Worm (Caenorhabditis elegans) whole organism, late embryonic: Measurements from ENCODE around the gene sri-25.

ENCODE experiments used
- F13H6.1 ChIP-seq: sonication (generic microtip); optimal IDR thresholded peaks from 2 replicates; lab custom pipeline; 2016; ENCODE audit warnings: missing genetic modification characterization, missing compliant biosample characterization
- K02D7.2 ChIP-seq: sonication (generic microtip); optimal IDR thresholded peaks from 2 replicates; lab custom pipeline; 2017; ENCODE audit warnings: mild to moderate bottlenecking, missing genetic modification characterization, missing compliant biosample characterization
- K09A11.1 ChIP-seq: sonication (generic microtip); optimal IDR thresholded peaks from 2 replicates; lab custom pipeline; 2017; ENCODE audit warnings: antibody characterized with exemption, mild to moderate bottlenecking, missing genetic modification characterization, missing compliant biosample characterization; ENCODE audit not compliant: insufficient read depth
- T23F11.4 ChIP-seq: fragments of 200-800 bp; sonication (Bioruptor generic); optimal IDR thresholded peaks from 2 replicates; lab custom pipeline; 2018; ENCODE audit warnings: mild to moderate bottlenecking, missing genetic modification characterization, missing compliant biosample characterization
- Y22D7AL.16 ChIP-seq: sonication (generic microtip); optimal IDR thresholded peaks from 2 replicates; lab custom pipeline; 2016; ENCODE audit warnings: missing genetic modification characterization, missing compliant biosample characterization
- ahr-1 ChIP-seq: sonication (generic microtip); optimal IDR thresholded peaks from 2 replicates; lab custom pipeline; 2016; ENCODE audit warnings: missing genetic modification characterization, missing compliant biosample characterization
- ceh-14 ChIP-seq: sonication (generic microtip); optimal IDR thresholded peaks from 2 replicates; lab custom pipeline; 2016; ENCODE audit warnings: missing genotype, missing genetic modification characterization, missing compliant biosample characterization
- ceh-2 ChIP-seq: sonication (generic microtip); optimal IDR thresholded peaks from 2 replicates; lab custom pipeline; 2016; ENCODE audit warnings: missing genotype, missing genetic modification characterization, missing compliant biosample characterization
- ceh-31 ChIP-seq: sonication (generic microtip); optimal IDR thresholded peaks from 2 replicates; lab custom pipeline; 2016; ENCODE audit warnings: missing genetic modification characterization, missing compliant biosample characterization
- ceh-48 ChIP-seq: sonication (generic microtip); optimal IDR thresholded peaks from 2 replicates; lab custom pipeline; 2016; ENCODE audit warnings: missing genetic modification characterization, inconsistent platforms, missing compliant biosample characterization
- dve-1 ChIP-seq: sonication (generic microtip); optimal IDR thresholded peaks from 2 replicates; lab custom pipeline; 2017; ENCODE audit warnings: antibody characterized with exemption, mild to moderate bottlenecking, missing genetic modification characterization, missing compliant biosample characterization
- elt-2 ChIP-seq: sonication (generic microtip); optimal IDR thresholded peaks from 2 replicates; lab custom pipeline; 2016; ENCODE audit warnings: missing genetic modification reagents, missing genetic modification characterization, missing compliant biosample characterization
- fax-1 ChIP-seq: sonication (generic microtip); optimal IDR thresholded peaks from 2 replicates; lab custom pipeline; 2016; ENCODE audit warnings: missing genotype, missing genetic modification characterization, missing compliant biosample characterization
- gmeb-2 ChIP-seq: sonication (generic microtip); optimal IDR thresholded peaks from 2 replicates; lab custom pipeline; 2016; ENCODE audit warnings: missing genetic modification characterization, inconsistent platforms, missing compliant biosample characterization
- hlh-15 ChIP-seq: sonication (generic microtip); optimal IDR thresholded peaks from 2 replicates; lab custom pipeline; 2016; ENCODE audit warnings: missing genetic modification characterization, missing compliant biosample characterization
- hlh-30 ChIP-seq: sonication (generic microtip); optimal IDR thresholded peaks from 2 replicates; lab custom pipeline; 2017; ENCODE audit warnings: antibody characterized with exemption, missing genetic modification characterization, missing compliant biosample characterization; ENCODE audit not compliant: insufficient read depth
- hlh-6 ChIP-seq: sonication (generic microtip); optimal IDR thresholded peaks from 2 replicates; lab custom pipeline; 2016; ENCODE audit warnings: missing genotype, missing genetic modification characterization, missing compliant biosample characterization
- lin-11 ChIP-seq: fragments of 200-800 bp; sonication (Bioruptor generic); optimal IDR thresholded peaks from 2 replicates; lab custom pipeline; 2018; ENCODE audit warnings: mild to moderate bottlenecking, missing genetic modification characterization, missing compliant biosample characterization
- madf-2 ChIP-seq: sonication (generic microtip); optimal IDR thresholded peaks from 2 replicates; lab custom pipeline; 2017; ENCODE audit warnings: missing genetic modification characterization, missing compliant biosample characterization
- nhr-11 ChIP-seq: fragments of 150-350 bp; optimal IDR thresholded peaks from 2 replicates; lab custom pipeline; 2014; ENCODE audit warnings: missing biosample characterization, missing genetic modification characterization
- odd-2 ChIP-seq: sonication (generic microtip); optimal IDR thresholded peaks from 2 replicates; lab custom pipeline; 2017; ENCODE audit warnings: antibody characterized with exemption, mild to moderate bottlenecking, missing genetic modification characterization, missing compliant biosample characterization
- pax-1 ChIP-seq: fragments of 150-350 bp; optimal IDR thresholded peaks from 2 replicates; lab custom pipeline; 2014; ENCODE audit warnings: missing biosample characterization, missing genetic modification characterization
- pha-4 ChIP-seq: fragments of 150-350 bp; optimal IDR thresholded peaks from 2 replicates; lab custom pipeline; 2018; ENCODE audit warnings: missing biosample characterization, missing genetic modification reagents, missing genetic modification characterization
- pqm-1 ChIP-seq: sonication (generic microtip); optimal IDR thresholded peaks from 2 replicates; lab custom pipeline; 2016; ENCODE audit warnings: missing genetic modification characterization, missing compliant biosample characterization
- ref-2 ChIP-seq: sonication (generic microtip); optimal IDR thresholded peaks from 2 replicates; lab custom pipeline; 2016; ENCODE audit warnings: missing genetic modification characterization, missing compliant biosample characterization
- rnt-1 ChIP-seq: sonication (generic microtip); optimal IDR thresholded peaks from 2 replicates; lab custom pipeline; 2016; ENCODE audit warnings: missing genetic modification characterization, missing compliant biosample characterization
- sdc-2 ChIP-seq: sonication (generic microtip); optimal IDR thresholded peaks from 2 replicates; lab custom pipeline; 2016; ENCODE audit warnings: missing genotype, missing genetic modification characterization, missing compliant biosample characterization
- sox-2 ChIP-seq: fragments of 200-800 bp; sonication (Bioruptor generic); IDR thresholded peaks from 2 replicates; pipeline ENCODE4 v1.3.6; 2022; ENCODE audit warnings: missing genetic modification reagents, missing genetic modification characterization, missing compliant biosample characterization
- sox-4 ChIP-seq: sonication (generic microtip); optimal IDR thresholded peaks from 2 replicates; lab custom pipeline; 2017; ENCODE audit warnings: mild to moderate bottlenecking, missing genetic modification characterization, inconsistent platforms, missing compliant biosample characterization
- syd-9 ChIP-seq: sonication (generic microtip); optimal IDR thresholded peaks from 2 replicates; lab custom pipeline; 2016; ENCODE audit warnings: mild to moderate bottlenecking, missing genetic modification characterization, moderate library complexity, missing compliant biosample characterization
- tbx-7 ChIP-seq: sonication (generic microtip); optimal IDR thresholded peaks from 2 replicates; lab custom pipeline; 2016; ENCODE audit warnings: missing genotype, missing genetic modification characterization, missing compliant biosample characterization
- unc-42 ChIP-seq: sonication (generic microtip); optimal IDR thresholded peaks from 2 replicates; lab custom pipeline; 2016; ENCODE audit warnings: missing genotype, missing genetic modification characterization, missing compliant biosample characterization
- unc-86 ChIP-seq: sonication (generic microtip); optimal IDR thresholded peaks from 2 replicates; lab custom pipeline; 2016; ENCODE audit warnings: missing genetic modification characterization, missing compliant biosample characterization
- zip-5 ChIP-seq: sonication (generic microtip); optimal IDR thresholded peaks from 2 replicates; lab custom pipeline; 2016; ENCODE audit warnings: missing genetic modification characterization, missing compliant biosample characterization
- ztf-16 ChIP-seq: sonication (generic microtip); optimal IDR thresholded peaks from 2 replicates; lab custom pipeline; 2017; ENCODE audit warnings: missing genetic modification characterization, missing compliant biosample characterization

The sri-25 gene

ce11 chrV:15265814-15266213, 49.0 kb downstream of the sri-25 start, which contains the start of gene M01B2.13:
Gene M01B2.13 (minus strand): TSS chrV:15265914.
- TF ChIP-seq fax-1 (tag; lab: Kevin White, UChicago) (no peak), pha-4 (tag; lab: Kevin White, UChicago) (no peak), hlh-15 (tag; lab: Kevin White, UChicago) (no peak), elt-2 (tag; lab: Kevin White, UChicago) (no peak), ceh-48 (tag; lab: Kevin White, UChicago) (no peak)

- no peak for TF ChIP-seq ztf-16 (tag; lab: Kevin White, UChicago)
- TF ChIP-seq sox-2 (GFP tag; lab: Robert Waterston, UW) = no peak
- TF ChIP-seq unc-86 (tag; lab: Kevin White, UChicago) = no peak
- no peak for TF ChIP-seq hlh-6
- TF ChIP-seq elt-2 (tag; lab: Kevin White, UChicago) = no peak
- no peak for TF ChIP-seq ceh-2
- TF ChIP-seq ceh-48 (tag; lab: Kevin White, UChicago) = no peak
- TF ChIP-seq sdc-2 = no peak
- no peak for TF ChIP-seq ceh-14
- no peak for TF ChIP-seq pqm-1 (tag; lab: Kevin White, UChicago)
- TF ChIP-seq F13H6.1 = no peak
- TF ChIP-seq zip-5 (tag; lab: Kevin White, UChicago) = no peak
- TF ChIP-seq nhr-11 (tag; lab: Kevin White, UChicago) = no peak
Measured at ce11 chrV:15267405-15267804, 50.6 kb downstream of the sri-25 start, which contains the start of gene T10H4.13. Gene T10H4.13 (minus strand): TSS chrV:15267505.

ce11 chrV:15268302-15268701, 51.5 kb downstream of the sri-25 start, which contains the start of gene srw-22:
Gene srw-22 (plus strand): TSS chrV:15268602.
- TF ChIP-seq lin-11 (tag; lab: Kevin White, UChicago) (no peak), sox-2 (GFP tag; lab: Robert Waterston, UW) (no peak), K09A11.1 (tag; lab: Kevin White, UChicago) (no peak), rnt-1 (tag; lab: Kevin White, UChicago) (no peak), madf-2 (tag; lab: Kevin White, UChicago) (no peak), tbx-7 (tag; lab: Kevin White, UChicago) (no peak), unc-42 (no peak), odd-2 (tag; lab: Kevin White, UChicago) (no peak), dve-1 (tag; lab: Kevin White, UChicago) (no peak), hlh-30 (tag; lab: Kevin White, UChicago) (no peak), Y22D7AL.16 (tag; lab: Kevin White, UChicago) (no peak), syd-9 (tag; lab: Kevin White, UChicago) (no peak), T23F11.4 (GFP tag; lab: Kevin White, UChicago) (no peak), gmeb-2 (tag; lab: Kevin White, UChicago) (no peak), K02D7.2 (tag; lab: Kevin White, UChicago) (no peak), ahr-1 (tag; lab: Kevin White, UChicago) (no peak), pax-1 (no peak), ceh-31 (tag; lab: Kevin White, UChicago) (no peak), ref-2 (tag; lab: Kevin White, UChicago) (no peak), sox-4 (tag; lab: Kevin White, UChicago) (no peak)
